Fruit fly (Drosophila melanogaster) whole organism, embryonic: ENCODE results near the gene gry.

Source experiments
- Abd-B ChIP-seq: fragments of 200-800 bp; sonication (Bioruptor generic); optimal IDR thresholded peaks from 2 replicates; lab custom pipeline; 2018; ENCODE audit warnings: missing biosample characterization, mild to moderate bottlenecking, missing genetic modification characterization, moderate library complexity
- B-H2 ChIP-seq: fragments of 200-800 bp; sonication (Bioruptor generic); optimal IDR thresholded peaks from 2 replicates; lab custom pipeline; 2018; ENCODE audit warnings: missing biosample characterization, mild to moderate bottlenecking, missing genetic modification characterization
- Bgb ChIP-seq: fragments of 200-800 bp; sonication (Bioruptor generic); IDR thresholded peaks from 2 replicates; pipeline ENCODE4 v1.3.6; 2022; ENCODE audit warnings: missing biosample characterization, missing genetic modification characterization; ENCODE audit not compliant: partially characterized antibody
- Bteb2 ChIP-seq: fragments of 200-800 bp; sonication (Bioruptor generic); optimal IDR thresholded peaks from 2 replicates; lab custom pipeline; 2016; ENCODE audit warnings: missing biosample characterization, missing genetic modification characterization
- CG10147 ChIP-seq: fragments of 200-800 bp; sonication (Bioruptor generic); optimal IDR thresholded peaks from 2 replicates; lab custom pipeline; 2019; ENCODE audit warnings: missing biosample characterization, mild to moderate bottlenecking, missing genetic modification characterization, moderate library complexity
- CG10654 ChIP-seq: fragments of 200-800 bp; sonication (Bioruptor generic); optimal IDR thresholded peaks from 2 replicates; lab custom pipeline; 2016; ENCODE audit warnings: missing biosample characterization, missing genetic modification characterization
- CG10959 ChIP-seq: fragments of 200-800 bp; sonication (Bioruptor generic); IDR thresholded peaks from 2 replicates; pipeline ENCODE4 v1.3.6; 2022; ENCODE audit warnings: missing biosample characterization, missing genetic modification characterization
- CG11247 ChIP-seq: fragments of 200-800 bp; sonication (Bioruptor generic); IDR thresholded peaks from 2 replicates; pipeline ENCODE4 v1.3.6; 2022; ENCODE audit warnings: missing biosample characterization, missing genetic modification characterization
- CG13123 ChIP-seq: fragments of 200-800 bp; sonication (Bioruptor generic); optimal IDR thresholded peaks from 2 replicates; lab custom pipeline; 2016; ENCODE audit warnings: missing biosample characterization, missing genetic modification characterization
- CG17385 ChIP-seq: fragments of 200-800 bp; sonication (Bioruptor generic); optimal IDR thresholded peaks from 3 replicates; lab custom pipeline; 2018; ENCODE audit warnings: missing biosample characterization, mild to moderate bottlenecking, missing genetic modification characterization
- CG18476 ChIP-seq: fragments of 200-800 bp; sonication (Bioruptor generic); optimal IDR thresholded peaks from 2 replicates; lab custom pipeline; 2016; ENCODE audit warnings: missing biosample characterization, mild to moderate bottlenecking, missing genetic modification characterization
- CG30403 ChIP-seq: fragments of 200-800 bp; sonication (Bioruptor generic); optimal IDR thresholded peaks from 3 replicates; lab custom pipeline; 2016; ENCODE audit warnings: missing biosample characterization, missing genetic modification characterization
- CG31388 ChIP-seq: fragments of 200-800 bp; sonication (Bioruptor generic); optimal IDR thresholded peaks from 2 replicates; lab custom pipeline; 2016; ENCODE audit warnings: missing biosample characterization, missing genetic modification characterization
- CG34376 ChIP-seq: fragments of 200-800 bp; sonication (Bioruptor generic); optimal IDR thresholded peaks from 2 replicates; lab custom pipeline; 2018; ENCODE audit warnings: missing biosample characterization, mild to moderate bottlenecking, missing genetic modification characterization
- CG4360 ChIP-seq: fragments of 200-800 bp; sonication (Bioruptor generic); IDR thresholded peaks from 2 replicates; pipeline ENCODE4 v1.3.6; 2022; ENCODE audit warnings: missing biosample characterization, missing genetic modification characterization
- CG43689 ChIP-seq: fragments of 200-800 bp; sonication (Bioruptor generic); IDR thresholded peaks from 2 replicates; pipeline ENCODE4 v1.3.6; 2022; ENCODE audit warnings: missing biosample characterization, missing genetic modification characterization
- CG4617 ChIP-seq: fragments of 200-800 bp; sonication (Bioruptor generic); optimal IDR thresholded peaks from 3 replicates; lab custom pipeline; 2016; ENCODE audit warnings: missing biosample characterization, missing genetic modification characterization, borderline replicate concordance
- CG6689 ChIP-seq: fragments of 200-800 bp; sonication (Bioruptor generic); IDR thresholded peaks from 2 replicates; pipeline ENCODE4 v1.3.6; 2022; ENCODE audit warnings: missing biosample characterization, missing genetic modification characterization
- CG6791 ChIP-seq: fragments of 200-800 bp; sonication (Bioruptor generic); IDR thresholded peaks from 3 replicates; pipeline ENCODE4 v1.3.6; 2022; ENCODE audit warnings: missing biosample characterization, missing genetic modification characterization; ENCODE audit not compliant: partially characterized antibody
- CG8281 ChIP-seq: fragments of 200-800 bp; sonication (Bioruptor generic); optimal IDR thresholded peaks from 2 replicates; lab custom pipeline; 2018; ENCODE audit warnings: missing biosample characterization, mild to moderate bottlenecking, missing genetic modification characterization, moderate library complexity
- CG9932 ChIP-seq: fragments of 200-800 bp; sonication (Bioruptor generic); IDR thresholded peaks from 2 replicates; pipeline ENCODE4 v1.3.6; 2022; ENCODE audit warnings: missing biosample characterization, missing genetic modification characterization
- Chrac-16 ChIP-seq: fragments of 200-800 bp; sonication (Bioruptor generic); optimal IDR thresholded peaks from 3 replicates; lab custom pipeline; 2016; ENCODE audit warnings: missing biosample characterization, missing genetic modification characterization
- Doc2 ChIP-seq: fragments of 200-800 bp; sonication (Bioruptor generic); IDR thresholded peaks from 2 replicates; pipeline ENCODE4 v1.3.6; 2022; ENCODE audit warnings: missing biosample characterization, missing genetic modification characterization
- E2f1 ChIP-seq: fragments of 200-800 bp; sonication (Bioruptor generic); IDR thresholded peaks from 2 replicates; pipeline ENCODE4 v1.3.6; 2022; ENCODE audit warnings: missing biosample characterization, missing genetic modification characterization
- Fer2 ChIP-seq: fragments of 200-800 bp; sonication (Bioruptor generic); optimal IDR thresholded peaks from 2 replicates; lab custom pipeline; 2018; ENCODE audit warnings: missing biosample characterization, mild to moderate bottlenecking, missing genetic modification characterization, moderate library complexity
- Gsc ChIP-seq: fragments of 200-800 bp; sonication (Bioruptor generic); IDR thresholded peaks from 2 replicates; pipeline ENCODE4 v1.3.6; 2022; ENCODE audit warnings: missing biosample characterization, missing genetic modification characterization
- HLH3B ChIP-seq: fragments of 200-800 bp; sonication (Bioruptor generic); IDR thresholded peaks from 2 replicates; pipeline ENCODE4 v1.3.6; 2022; ENCODE audit warnings: missing biosample characterization, missing genetic modification characterization
- Hr39 ChIP-seq: fragments of >200 bp; optimal IDR thresholded peaks from 2 replicates; lab custom pipeline; 2017
- Mad ChIP-seq: fragments of 200-800 bp; sonication (Bioruptor generic); optimal IDR thresholded peaks from 2 replicates; lab custom pipeline; 2016; ENCODE audit warnings: missing biosample characterization, missing genetic modification characterization
- Meics ChIP-seq: fragments of 200-800 bp; sonication (Bioruptor generic); optimal IDR thresholded peaks from 2 replicates; lab custom pipeline; 2017; ENCODE audit warnings: missing biosample characterization, mild to moderate bottlenecking, missing genetic modification characterization
- NFAT ChIP-seq: fragments of 200-800 bp; sonication (Bioruptor generic); IDR thresholded peaks from 2 replicates; pipeline ENCODE4 v1.3.6; 2022; ENCODE audit warnings: missing biosample characterization, missing genetic modification characterization
- Nf-YA ChIP-seq: fragments of 200-800 bp; sonication (Bioruptor generic); IDR thresholded peaks from 2 replicates; pipeline ENCODE4 v1.3.6; 2022; ENCODE audit warnings: missing biosample characterization, missing genetic modification characterization
- Rfx ChIP-seq: fragments of 200-800 bp; sonication (Bioruptor generic); IDR thresholded peaks from 2 replicates; pipeline ENCODE4 v1.3.6; 2022; ENCODE audit warnings: missing biosample characterization, missing genetic modification characterization
- Xbp1 ChIP-seq: fragments of 200-800 bp; sonication (Bioruptor generic); optimal IDR thresholded peaks from 3 replicates; lab custom pipeline; 2016; ENCODE audit warnings: missing biosample characterization, mild to moderate bottlenecking, missing genetic modification characterization
- ab ChIP-seq: fragments of 200-800 bp; sonication (Bioruptor generic); optimal IDR thresholded peaks from 2 replicates; lab custom pipeline; 2016; ENCODE audit warnings: missing biosample characterization, missing genetic modification characterization
- bsh ChIP-seq, 2 experiments: fragments of 200-800 bp; sonication (Bioruptor generic); optimal IDR thresholded peaks; 2 replicates each; lab custom pipeline; 2017 to 2018; ENCODE audit warnings: mild to moderate bottlenecking in 2 of 2, missing biosample characterization in 2 of 2, missing genetic modification characterization in 2 of 2, moderate library complexity in 1 of 2
- cas ChIP-seq: fragments of 200-800 bp; sonication (Bioruptor generic); IDR thresholded peaks from 2 replicates; pipeline ENCODE4 v1.3.6; 2022; ENCODE audit warnings: missing biosample characterization, missing genetic modification characterization
- crc ChIP-seq: fragments of 200-800 bp; sonication (Bioruptor generic); optimal IDR thresholded peaks from 2 replicates; lab custom pipeline; 2016; ENCODE audit warnings: missing biosample characterization, missing genetic modification characterization
- crol ChIP-seq: fragments of 200-800 bp; sonication (Bioruptor generic); IDR thresholded peaks from 2 replicates; pipeline ENCODE4 v1.3.6; 2022; ENCODE audit warnings: missing biosample characterization, missing genetic modification characterization
- esg ChIP-seq: fragments of 200-800 bp; sonication (Bioruptor generic); conservative IDR thresholded peaks from 2 replicates; pipeline ENCODE4 v1.3.6; 2022; ENCODE audit warnings: missing biosample characterization, missing genetic modification characterization
- inv ChIP-seq: fragments of 200-800 bp; sonication (Bioruptor generic); IDR thresholded peaks from 2 replicates; pipeline ENCODE4 v1.3.6; 2022; ENCODE audit warnings: missing biosample characterization, missing genetic modification characterization; ENCODE audit not compliant: partially characterized antibody
- jing ChIP-seq: fragments of 200-800 bp; sonication (Bioruptor generic); optimal IDR thresholded peaks from 2 replicates; lab custom pipeline; 2018; ENCODE audit warnings: missing biosample characterization, mild to moderate bottlenecking, missing genetic modification characterization
- jumu ChIP-seq: fragments of 200-800 bp; sonication (Bioruptor generic); optimal IDR thresholded peaks from 3 replicates; lab custom pipeline; 2016; ENCODE audit warnings: missing biosample characterization, missing genetic modification characterization
- klu ChIP-seq: fragments of 200-800 bp; sonication (Bioruptor generic); IDR thresholded peaks from 2 replicates; pipeline ENCODE4 v1.3.6; 2022; ENCODE audit warnings: missing biosample characterization, missing genetic modification characterization
- lilli ChIP-seq: fragments of 200-800 bp; sonication (Bioruptor generic); optimal IDR thresholded peaks from 3 replicates; lab custom pipeline; 2016; ENCODE audit warnings: missing biosample characterization, missing genetic modification characterization
- nerfin-2 ChIP-seq: fragments of 200-800 bp; sonication (Bioruptor generic); IDR thresholded peaks from 2 replicates; pipeline ENCODE4 v1.3.6; 2022; ENCODE audit warnings: missing biosample characterization, missing genetic modification characterization; ENCODE audit not compliant: partially characterized antibody
- onecut ChIP-seq: fragments of 200-800 bp; sonication (Bioruptor generic); IDR thresholded peaks from 2 replicates; pipeline ENCODE4 v1.3.6; 2022; ENCODE audit warnings: missing biosample characterization, missing genetic modification characterization
- ro ChIP-seq: fragments of 200-800 bp; sonication (Bioruptor generic); IDR thresholded peaks from 2 replicates; pipeline ENCODE4 v1.3.6; 2022; ENCODE audit warnings: missing biosample characterization, missing genetic modification characterization
- tgo ChIP-seq: fragments of 200-800 bp; sonication (Bioruptor generic); IDR thresholded peaks from 3 replicates; pipeline ENCODE4 v1.3.6; 2022; ENCODE audit warnings: missing biosample characterization, missing genetic modification characterization
- tio ChIP-seq: fragments of 200-800 bp; sonication (Bioruptor generic); optimal IDR thresholded peaks from 2 replicates; lab custom pipeline; 2017; ENCODE audit warnings: missing biosample characterization, missing genetic modification characterization, inconsistent platforms
- z ChIP-seq: fragments of 200-800 bp; sonication (Bioruptor generic); IDR thresholded peaks from 3 replicates; pipeline ENCODE4 v1.3.6; 2022; ENCODE audit warnings: missing biosample characterization, missing genetic modification characterization
- zf30C ChIP-seq: fragments of 200-800 bp; sonication (Bioruptor generic); optimal IDR thresholded peaks from 3 replicates; lab custom pipeline; 2018; ENCODE audit warnings: missing biosample characterization, mild to moderate bottlenecking, missing genetic modification characterization

The gry gene

dm6 chr3L:3179474-3179873 is 19.4 kb upstream of the gry start (continued):
- TF ChIP-seq Gsc (peak; percentile 57; the same call in 1 of the 2 replicates), B-H2 (no peak), E2f1 (peak; percentile 91), onecut (GFP tag; lab: Robert Waterston, UW) (peak; percentile 80), CG13123 (no peak), tio (GFP tag; lab: Kevin White, UChicago) (no peak), Rfx (peak; percentile 94), CG34376 (GFP tag; lab: Kevin White, UChicago) (peak; percentile 59), crol (GFP tag; lab: Robert Waterston, UW) (no peak), nerfin-2 (GFP tag; lab: Robert Waterston, UW) (no peak), Xbp1 (peak; percentile 85), Nf-YA (peak; percentile 72), CG10147 (GFP tag; lab: Kevin White, UChicago) (no peak), Bteb2 (GFP tag; lab: Kevin White, UChicago) (peak; percentile 81), CG4617 (GFP tag; lab: Kevin White, UChicago) (no peak), esg (GFP tag; lab: Robert Waterston, UW) (peak; percentile 71), zf30C (GFP tag; lab: Kevin White, UChicago) (no peak), Doc2 (GFP tag; lab: Robert Waterston, UW) (peak; percentile 75), CG4360 (GFP tag; lab: Robert Waterston, UW) (peak; percentile 74), CG30403 (peak; percentile 86), ro (GFP tag; lab: Robert Waterston, UW) (peak; percentile 72; the same call in 1 of the 2 replicates), Fer2 (tag; lab: Kevin White, UChicago) (peak; percentile 45), CG31388 (peak; percentile 44), Chrac-16 (peak; percentile 81), Bgb (GFP tag; lab: Robert Waterston, UW) (no peak), inv (no peak), crc (GFP tag; lab: Kevin White, UChicago) (peak; percentile 78), klu (GFP tag; lab: Robert Waterston, UW) (peak; percentile 62), tgo (GFP tag; lab: Robert Waterston, UW) (peak; percentile 87), NFAT (peak; percentile 86), CG11247 (GFP tag; lab: Robert Waterston, UW) (peak; percentile 86), bsh (GFP tag; optimal IDR thresholded peaks at IDR 0.05; lab: Kevin White, UChicago) (peak; percentile 71 to 90), lilli (GFP tag; lab: Kevin White, UChicago) (peak; percentile 88), jumu (GFP tag; lab: Kevin White, UChicago) (peak; percentile 74), Meics (peak; percentile 93), Hr39 (no peak), CG10654 (GFP tag; lab: Kevin White, UChicago) (peak; percentile 78), CG9932 (GFP tag; lab: Robert Waterston, UW) (peak; percentile 70), CG8281 (tag; lab: Kevin White, UChicago) (peak; percentile 73), CG43689 (GFP tag; lab: Robert Waterston, UW) (no peak), CG6689 (GFP tag; lab: Robert Waterston, UW) (peak; percentile 91), HLH3B (peak; percentile 86), Mad (peak; percentile 65), CG17385 (GFP tag; lab: Kevin White, UChicago) (peak; percentile 82), cas (GFP tag; lab: Robert Waterston, UW) (peak; percentile 83), z (GFP tag; lab: Robert Waterston, UW) (no peak), Abd-B (peak; percentile 48), CG18476 (GFP tag; lab: Kevin White, UChicago) (peak; percentile 82), ab (peak; percentile 46), CG10959 (GFP tag; lab: Robert Waterston, UW) (peak; percentile 61), CG6791 (GFP tag; lab: Robert Waterston, UW) (no peak), jing (peak; percentile 54)
